Fruit fly (Drosophila melanogaster) whole organism, embryonic: Measurements from ENCODE around the gene CG17230.

Experiments
- BtbVII ChIP-seq: fragments of 200-800 bp; sonication (Bioruptor generic); optimal IDR thresholded peaks from 3 replicates; lab custom pipeline; 2017; ENCODE audit warnings: missing biosample characterization, mild to moderate bottlenecking, missing genetic modification characterization
- CG11695 ChIP-seq: fragments of 200-800 bp; sonication (Bioruptor generic); IDR thresholded peaks from 3 replicates; pipeline ENCODE4 v1.3.6; 2022; ENCODE audit warnings: missing biosample characterization, missing genetic modification characterization
- CG11696 ChIP-seq: fragments of 200-800 bp; sonication (Bioruptor generic); IDR thresholded peaks from 2 replicates; pipeline ENCODE4 v1.3.6; 2022; ENCODE audit warnings: missing biosample characterization, missing genetic modification characterization
- CG12236 ChIP-seq: fragments of 200-800 bp; sonication (Bioruptor generic); optimal IDR thresholded peaks from 2 replicates; lab custom pipeline; 2016; ENCODE audit warnings: missing biosample characterization, missing genetic modification characterization
- CG1529 ChIP-seq: fragments of 200-800 bp; sonication (Bioruptor generic); optimal IDR thresholded peaks from 3 replicates; lab custom pipeline; 2018; ENCODE audit warnings: missing biosample characterization, missing genetic modification characterization
- CG15479 ChIP-seq: fragments of 200-800 bp; sonication (Bioruptor generic); optimal IDR thresholded peaks from 3 replicates; lab custom pipeline; 2019; ENCODE audit warnings: missing biosample characterization, mild to moderate bottlenecking, missing genetic modification characterization, moderate library complexity
- CG17361 ChIP-seq: fragments of 200-800 bp; sonication (Bioruptor generic); IDR thresholded peaks from 3 replicates; pipeline ENCODE4 v1.3.6; 2022; ENCODE audit warnings: missing biosample characterization, missing genetic modification characterization
- CG17385 ChIP-seq: fragments of 200-800 bp; sonication (Bioruptor generic); optimal IDR thresholded peaks from 3 replicates; lab custom pipeline; 2018; ENCODE audit warnings: missing biosample characterization, mild to moderate bottlenecking, missing genetic modification characterization
- CG17612 ChIP-seq: fragments of 200-800 bp; sonication (Bioruptor generic); IDR thresholded peaks from 2 replicates; pipeline ENCODE4 v1.3.6; 2022; ENCODE audit warnings: missing biosample characterization, missing genetic modification characterization
- CG1792 ChIP-seq: fragments of 200-800 bp; sonication (Bioruptor generic); optimal IDR thresholded peaks from 2 replicates; lab custom pipeline; 2016; ENCODE audit warnings: missing biosample characterization, missing genetic modification characterization
- CG2129 ChIP-seq: fragments of 200-800 bp; sonication (Bioruptor generic); IDR thresholded peaks from 2 replicates; pipeline ENCODE4 v1.3.6; 2022; ENCODE audit warnings: missing biosample characterization, missing genetic modification characterization; ENCODE audit not compliant: partially characterized antibody
- CG3163 ChIP-seq: fragments of 200-800 bp; sonication (Bioruptor generic); optimal IDR thresholded peaks from 3 replicates; lab custom pipeline; 2016; ENCODE audit warnings: missing biosample characterization, missing genetic modification characterization
- CG33557 ChIP-seq: fragments of 200-800 bp; sonication (Bioruptor generic); optimal IDR thresholded peaks from 2 replicates; lab custom pipeline; 2019; ENCODE audit warnings: missing biosample characterization, mild to moderate bottlenecking, missing genetic modification characterization, moderate library complexity
- CG34376 ChIP-seq: fragments of 200-800 bp; sonication (Bioruptor generic); optimal IDR thresholded peaks from 2 replicates; lab custom pipeline; 2018; ENCODE audit warnings: missing biosample characterization, mild to moderate bottlenecking, missing genetic modification characterization
- CG34422 ChIP-seq: fragments of 200-800 bp; sonication (Bioruptor generic); IDR thresholded peaks from 3 replicates; pipeline ENCODE4 v1.3.6; 2022; ENCODE audit warnings: missing biosample characterization, missing genetic modification characterization
- CG4360 ChIP-seq: fragments of 200-800 bp; sonication (Bioruptor generic); IDR thresholded peaks from 2 replicates; pipeline ENCODE4 v1.3.6; 2022; ENCODE audit warnings: missing biosample characterization, missing genetic modification characterization
- CG5953 ChIP-seq: fragments of 200-800 bp; sonication (Bioruptor generic); IDR thresholded peaks from 2 replicates; pipeline ENCODE4 v1.3.6; 2022; ENCODE audit warnings: missing biosample characterization, missing genetic modification characterization
- CG6272 ChIP-seq: fragments of 200-800 bp; sonication (Bioruptor generic); IDR thresholded peaks from 2 replicates; pipeline ENCODE4 v1.3.6; 2022; ENCODE audit warnings: missing biosample characterization, missing genetic modification characterization
- CG8089 ChIP-seq: fragments of 200-800 bp; sonication (Bioruptor generic); optimal IDR thresholded peaks from 3 replicates; lab custom pipeline; 2016; ENCODE audit warnings: missing biosample characterization, missing genetic modification characterization
- CG8765 ChIP-seq: fragments of 200-800 bp; sonication (Bioruptor generic); IDR thresholded peaks from 2 replicates; pipeline ENCODE4 v1.3.6; 2022; ENCODE audit warnings: missing biosample characterization, missing genetic modification characterization
- CG9817 ChIP-seq: fragments of 200-800 bp; sonication (Bioruptor generic); optimal IDR thresholded peaks from 2 replicates; lab custom pipeline; 2018; ENCODE audit warnings: missing biosample characterization, mild to moderate bottlenecking, missing genetic modification characterization, moderate library complexity
- Deaf1 ChIP-seq: fragments of 200-800 bp; optimal IDR thresholded peaks from 3 replicates; lab custom pipeline; 2019; ENCODE audit warnings: missing biosample characterization, mild to moderate bottlenecking, missing genetic modification characterization, moderate library complexity
- Dp ChIP-seq: fragments of 200-800 bp; sonication (Bioruptor generic); optimal IDR thresholded peaks from 2 replicates; lab custom pipeline; 2018; ENCODE audit warnings: missing biosample characterization, mild to moderate bottlenecking, missing genetic modification characterization, moderate library complexity
- Eip74EF ChIP-seq, 2 experiments: fragments of 200-800 bp in 1 of 2; fragments of >200 bp in 1 of 2; sonication (Bioruptor generic) in 1 of 2; optimal IDR thresholded peaks; 2 replicates each; lab custom pipeline; 2017 to 2019; ENCODE audit warnings: missing biosample characterization in 2 of 2, missing genetic modification characterization in 2 of 2, mild to moderate bottlenecking in 1 of 2, moderate library complexity in 1 of 2
- HHEX ChIP-seq: fragments of 200-800 bp; sonication (Bioruptor generic); optimal IDR thresholded peaks from 3 replicates; lab custom pipeline; 2017; ENCODE audit warnings: missing biosample characterization, mild to moderate bottlenecking, missing genetic modification characterization, missing genetic modification reagents
- NFAT ChIP-seq: fragments of 200-800 bp; sonication (Bioruptor generic); IDR thresholded peaks from 2 replicates; pipeline ENCODE4 v1.3.6; 2022; ENCODE audit warnings: missing biosample characterization, missing genetic modification characterization
- Nf-YA ChIP-seq: fragments of 200-800 bp; sonication (Bioruptor generic); IDR thresholded peaks from 2 replicates; pipeline ENCODE4 v1.3.6; 2022; ENCODE audit warnings: missing biosample characterization, missing genetic modification characterization
- Oaz ChIP-seq: fragments of 200-800 bp; sonication (Bioruptor generic); IDR thresholded peaks from 2 replicates; pipeline ENCODE4 v1.3.6; 2022; ENCODE audit warnings: missing biosample characterization, missing genetic modification characterization
- Rfx ChIP-seq: fragments of 200-800 bp; sonication (Bioruptor generic); IDR thresholded peaks from 2 replicates; pipeline ENCODE4 v1.3.6; 2022; ENCODE audit warnings: missing biosample characterization, missing genetic modification characterization
- Tbp ChIP-seq: fragments of >200 bp; optimal IDR thresholded peaks from 2 replicates; lab custom pipeline; 2018; ENCODE audit warnings: missing biosample characterization, missing genetic modification characterization
- Xrp1 ChIP-seq: fragments of 200-800 bp; sonication (Bioruptor generic); IDR thresholded peaks from 2 replicates; pipeline ENCODE4 v1.3.6; 2022; ENCODE audit warnings: missing biosample characterization, missing genetic modification characterization
- bsh ChIP-seq, 2 experiments: fragments of 200-800 bp; sonication (Bioruptor generic); optimal IDR thresholded peaks; 2 replicates each; lab custom pipeline; 2017 to 2018; ENCODE audit warnings: mild to moderate bottlenecking in 2 of 2, missing biosample characterization in 2 of 2, missing genetic modification characterization in 2 of 2, moderate library complexity in 1 of 2
- chn ChIP-seq: fragments of 200-800 bp; sonication (Bioruptor generic); optimal IDR thresholded peaks from 2 replicates; lab custom pipeline; 2016; ENCODE audit warnings: missing biosample characterization, missing genetic modification characterization
- ci ChIP-seq: fragments of 200-800 bp; sonication (Bioruptor generic); IDR thresholded peaks from 3 replicates; pipeline ENCODE4 v1.3.6; 2022; ENCODE audit warnings: missing biosample characterization, missing genetic modification characterization
- dan ChIP-seq: fragments of 200-800 bp; sonication (Bioruptor generic); IDR thresholded peaks from 2 replicates; pipeline ENCODE4 v1.3.6; 2022; ENCODE audit warnings: missing biosample characterization, missing genetic modification characterization
- dati ChIP-seq: fragments of 200-800 bp; sonication (Bioruptor generic); IDR thresholded peaks from 2 replicates; pipeline ENCODE4 v1.3.6; 2022; ENCODE audit warnings: missing biosample characterization, missing genetic modification characterization
- ewg ChIP-seq: fragments of 200-800 bp; sonication (Bioruptor generic); optimal IDR thresholded peaks from 3 replicates; lab custom pipeline; 2017; ENCODE audit warnings: mild to moderate bottlenecking, missing biosample characterization, missing genetic modification reagents, missing genetic modification characterization
- ftz-f1 ChIP-seq: fragments of 200-800 bp; sonication (Bioruptor generic); optimal IDR thresholded peaks from 2 replicates; lab custom pipeline; 2016; ENCODE audit warnings: missing biosample characterization, missing genetic modification characterization
- gfzf ChIP-seq: fragments of 200-800 bp; sonication (Bioruptor generic); optimal IDR thresholded peaks from 2 replicates; lab custom pipeline; 2016; ENCODE audit warnings: missing biosample characterization, mild to moderate bottlenecking, missing genetic modification characterization, moderate library complexity
- grn ChIP-seq: fragments of 200-800 bp; sonication (Bioruptor generic); optimal IDR thresholded peaks from 3 replicates; lab custom pipeline; 2017; ENCODE audit warnings: missing biosample characterization, missing genetic modification characterization
- gsb-n ChIP-seq: fragments of 200-800 bp; sonication (Bioruptor generic); optimal IDR thresholded peaks from 3 replicates; lab custom pipeline; 2018; ENCODE audit warnings: missing biosample characterization, mild to moderate bottlenecking, missing genetic modification characterization
- kay ChIP-seq: fragments of 200-800 bp; sonication (Bioruptor generic); optimal IDR thresholded peaks from 2 replicates; lab custom pipeline; 2016; ENCODE audit warnings: missing biosample characterization, missing genetic modification characterization
- mam ChIP-seq: fragments of 200-800 bp; sonication (Bioruptor generic); optimal IDR thresholded peaks from 3 replicates; lab custom pipeline; 2016; ENCODE audit warnings: missing biosample characterization, missing genetic modification characterization
- mirr ChIP-seq: fragments of 200-800 bp; sonication (Bioruptor generic); optimal IDR thresholded peaks from 3 replicates; lab custom pipeline; 2018; ENCODE audit warnings: missing biosample characterization, mild to moderate bottlenecking, missing genetic modification characterization
- mld ChIP-seq: fragments of 200-800 bp; sonication (Bioruptor generic); IDR thresholded peaks from 3 replicates; pipeline ENCODE4 v1.3.6; 2022; ENCODE audit warnings: missing biosample characterization, missing genetic modification characterization; ENCODE audit not compliant: partially characterized antibody
- peb ChIP-seq: fragments of 200-800 bp; sonication (Bioruptor generic); IDR thresholded peaks from 2 replicates; pipeline ENCODE4 v1.3.6; 2022; ENCODE audit warnings: missing biosample characterization, missing genetic modification characterization
- sd ChIP-seq: fragments of 200-800 bp; sonication (Bioruptor generic); optimal IDR thresholded peaks from 3 replicates; lab custom pipeline; 2018; ENCODE audit warnings: missing biosample characterization, mild to moderate bottlenecking, missing genetic modification characterization, moderate library complexity
- sens-2 ChIP-seq: fragments of 200-800 bp; sonication (Bioruptor generic); IDR thresholded peaks from 2 replicates; pipeline ENCODE4 v1.3.6; 2022; ENCODE audit warnings: missing biosample characterization, missing genetic modification characterization
- slp2 ChIP-seq: fragments of 200-800 bp; sonication (Bioruptor generic); optimal IDR thresholded peaks from 2 replicates; lab custom pipeline; 2016; ENCODE audit warnings: missing biosample characterization, missing genetic modification characterization
- sug ChIP-seq: fragments of 200-800 bp; optimal IDR thresholded peaks from 2 replicates; lab custom pipeline; 2019; ENCODE audit warnings: missing biosample characterization, mild to moderate bottlenecking, missing genetic modification characterization, moderate library complexity
- tgo ChIP-seq: fragments of 200-800 bp; sonication (Bioruptor generic); IDR thresholded peaks from 3 replicates; pipeline ENCODE4 v1.3.6; 2022; ENCODE audit warnings: missing biosample characterization, missing genetic modification characterization
- yki ChIP-seq: fragments of >200 bp; optimal IDR thresholded peaks from 3 replicates; lab custom pipeline; 2018
- zf30C ChIP-seq: fragments of 200-800 bp; sonication (Bioruptor generic); optimal IDR thresholded peaks from 3 replicates; lab custom pipeline; 2018; ENCODE audit warnings: missing biosample characterization, mild to moderate bottlenecking, missing genetic modification characterization

The CG17230 gene

DNA sequence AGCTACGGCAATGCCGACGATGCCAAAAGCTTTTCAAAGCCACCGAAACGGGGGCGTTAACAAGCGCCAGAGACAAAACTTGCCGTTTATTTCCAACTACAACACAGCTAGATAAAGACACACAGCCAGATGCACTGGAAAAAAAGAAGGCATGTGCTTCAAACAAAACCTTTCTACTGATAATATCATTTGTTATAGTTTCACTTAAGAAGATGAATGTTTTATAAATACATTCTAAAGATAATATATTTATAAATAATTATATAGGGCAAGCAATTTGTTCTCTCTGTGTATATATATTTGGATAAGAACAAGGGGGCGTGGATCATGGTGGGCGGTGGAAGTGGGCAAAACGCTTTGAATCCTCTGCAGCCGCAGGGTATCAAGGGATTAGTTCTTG, 52.7 kb downstream of the CG17230 start (continued):
- peak; percentile 29 for TF ChIP-seq CG17385 (GFP tag; lab: Kevin White, UChicago)
- TF ChIP-seq peb (GFP tag; lab: Robert Waterston, UW), result no peak
- no peak for TF ChIP-seq gfzf
- no peak for TF ChIP-seq grn
- TF ChIP-seq CG5953 (GFP tag; lab: Robert Waterston, UW), result no peak
- TF ChIP-seq zf30C (GFP tag; lab: Kevin White, UChicago), result no peak
- TF ChIP-seq CG4360 (GFP tag; lab: Robert Waterston, UW), result no peak
- no peak for TF ChIP-seq CG17361 (GFP tag; lab: Robert Waterston, UW)
- TF ChIP-seq NFAT (GFP tag; lab: Robert Waterston, UW), result no peak
- no peak for TF ChIP-seq CG11696
- TF ChIP-seq CG8765 (GFP tag; lab: Robert Waterston, UW), result no peak
- no peak for TF ChIP-seq Tbp
- no peak for TF ChIP-seq CG1792 (GFP tag; lab: Kevin White, UChicago)
- TF ChIP-seq CG1529 (GFP tag; lab: Kevin White, UChicago), result no peak
- TF ChIP-seq sd (tag; lab: Kevin White, UChicago), result no peak
- TF ChIP-seq sug (tag; lab: Kevin White, UChicago), result peak; percentile 4
- peak; percentile 25 for TF ChIP-seq CG9817 (tag; lab: Kevin White, UChicago)
- TF ChIP-seq HHEX, result no peak
- TF ChIP-seq tgo, result no peak
- no peak for TF ChIP-seq dan (GFP tag; lab: Robert Waterston, UW)
- TF ChIP-seq ewg (GFP tag; lab: Kevin White, UChicago), result no peak
- TF ChIP-seq CG8089 (GFP tag; lab: Kevin White, UChicago), result no peak
- no peak for TF ChIP-seq kay (GFP tag; lab: Kevin White, UChicago)
- no peak for TF ChIP-seq dati
- TF ChIP-seq yki (lab: Kevin White, UChicago), result no peak
- no peak for TF ChIP-seq CG15479 (GFP tag; lab: Kevin White, UChicago)
- TF ChIP-seq CG33557 (GFP tag; lab: Kevin White, UChicago), result no peak
- no peak for TF ChIP-seq Eip74EF (GFP tag; optimal IDR thresholded peaks at IDR 0.05; lab: Kevin White, UChicago)
- TF ChIP-seq CG11695, result no peak
- no peak for TF ChIP-seq Nf-YA
- no peak for TF ChIP-seq CG34422 (GFP tag; lab: Robert Waterston, UW)
- no peak for TF ChIP-seq mirr (GFP tag; lab: Kevin White, UChicago)
- TF ChIP-seq CG3163 (GFP tag; lab: Kevin White, UChicago), result no peak
- TF ChIP-seq ftz-f1 (GFP tag; lab: Kevin White, UChicago), result no peak
- TF ChIP-seq Xrp1, result no peak
- no peak for TF ChIP-seq BtbVII (GFP tag; lab: Kevin White, UChicago)
- TF ChIP-seq Dp, result no peak
- no peak for TF ChIP-seq CG6272 (GFP tag; lab: Robert Waterston, UW)
- no peak for TF ChIP-seq mam
- TF ChIP-seq sens-2 (GFP tag; lab: Robert Waterston, UW), result no peak
- TF ChIP-seq mld, result no peak
- no peak for TF ChIP-seq Oaz
- no peak for TF ChIP-seq CG12236 (GFP tag; lab: Kevin White, UChicago)
- TF ChIP-seq bsh (GFP tag; optimal IDR thresholded peaks at IDR 0.05; lab: Kevin White, UChicago), result no peak
- TF ChIP-seq chn, result no peak
- TF ChIP-seq slp2 (GFP tag; lab: Kevin White, UChicago), result no peak
- TF ChIP-seq Rfx, result peak; percentile 35; the same call in 1 of the 2 replicates
- TF ChIP-seq Deaf1 (tag; lab: Kevin White, UChicago), result no peak
- no peak for TF ChIP-seq CG34376 (GFP tag; lab: Kevin White, UChicago)
- no peak for TF ChIP-seq gsb-n
- TF ChIP-seq ci (GFP tag; lab: Robert Waterston, UW), result peak; percentile 35; the same call in 1 of the 3 replicates
- no peak for TF ChIP-seq CG17612 (GFP tag; lab: Robert Waterston, UW)
- no peak for TF ChIP-seq CG2129 (GFP tag; lab: Robert Waterston, UW)
